Worm (Caenorhabditis elegans) whole organism, L2 larva: ENCODE data around the gene F47B7.2.

Source experiments
- ZK546.5 ChIP-seq: sonication (generic microtip); optimal IDR thresholded peaks from 2 replicates; lab custom pipeline; 2017; ENCODE audit warnings: missing biosample characterization, missing genetic modification characterization
- ama-1 ChIP-seq: fragments of 150-350 bp; optimal IDR thresholded peaks from 2 replicates; lab custom pipeline; 2018; ENCODE audit warnings: inconsistent platforms
- ceh-82 ChIP-seq: fragments of 150-350 bp; optimal IDR thresholded peaks from 2 replicates; lab custom pipeline; 2014; ENCODE audit warnings: missing biosample characterization, missing genetic modification characterization
- mab-5 ChIP-seq: fragments of 150-350 bp; optimal IDR thresholded peaks from 2 replicates; lab custom pipeline; 2014; ENCODE audit warnings: missing biosample characterization, missing genetic modification characterization
- peb-1 ChIP-seq: fragments of 150-350 bp; optimal IDR thresholded peaks from 2 replicates; lab custom pipeline; 2014; ENCODE audit warnings: missing biosample characterization, missing genetic modification characterization
- snpc-4 ChIP-seq: fragments of 150-350 bp; optimal IDR thresholded peaks from 2 replicates; lab custom pipeline; 2014; ENCODE audit warnings: missing biosample characterization, missing genetic modification characterization
- unc-55 ChIP-seq: fragments of 150-350 bp; sonication (generic microtip); optimal IDR thresholded peaks from 3 replicates; lab custom pipeline; 2014; ENCODE audit warnings: missing biosample characterization, missing genetic modification reagents, missing genetic modification characterization

DNA sequence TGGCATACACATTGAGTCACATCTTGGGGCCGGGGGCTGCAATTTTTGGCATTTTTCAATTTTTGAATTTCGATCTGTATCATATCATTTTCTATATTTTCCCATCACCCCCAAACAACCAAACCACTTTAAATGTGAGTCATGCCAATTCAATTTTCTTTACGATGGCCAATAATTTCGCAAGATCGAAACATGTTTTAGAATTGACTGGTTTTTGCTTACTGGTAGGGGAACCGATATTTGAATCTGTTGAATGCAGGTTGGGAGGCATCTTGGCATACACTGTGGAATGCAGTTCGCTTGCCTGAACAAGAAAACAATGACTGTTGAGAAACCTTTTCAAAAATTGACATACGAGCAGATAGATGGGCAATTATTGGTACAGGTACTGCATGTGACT lies 18.5 kb downstream of the F47B7.2 start:
- TF ChIP-seq snpc-4 (tag; lab: Kevin White, UChicago) (no peak), ceh-82 (no peak), unc-55 (GFP tag; lab: Kevin White, UChicago) (no peak), mab-5 (tag; lab: Kevin White, UChicago) (no peak), ama-1 (no peak), peb-1 (tag; lab: Kevin White, UChicago) (no peak), ZK546.5 (tag; lab: Kevin White, UChicago) (no peak)
